Fruit fly (Drosophila melanogaster) whole organism, embryonic: ENCODE results near the gene Cpsf5.

Experiments
- Asciz ChIP-seq: fragments of 200-800 bp; sonication (Bioruptor generic); optimal IDR thresholded peaks from 2 replicates; lab custom pipeline; 2017; ENCODE audit warnings: missing biosample characterization, mild to moderate bottlenecking, missing genetic modification characterization, missing genetic modification reagents
- Atf3 ChIP-seq: fragments of 200-800 bp; sonication (Bioruptor generic); optimal IDR thresholded peaks from 3 replicates; lab custom pipeline; 2016; ENCODE audit warnings: missing biosample characterization, missing genetic modification characterization
- CG10543 ChIP-seq: fragments of 200-800 bp; sonication (Bioruptor generic); optimal IDR thresholded peaks from 3 replicates; lab custom pipeline; 2017; ENCODE audit warnings: missing biosample characterization, mild to moderate bottlenecking, missing genetic modification characterization, moderate library complexity
- CG10959 ChIP-seq: fragments of 200-800 bp; sonication (Bioruptor generic); IDR thresholded peaks from 2 replicates; pipeline ENCODE4 v1.3.6; 2022; ENCODE audit warnings: missing biosample characterization, missing genetic modification characterization
- CG12155 ChIP-seq: fragments of 200-800 bp; sonication (Bioruptor generic); optimal IDR thresholded peaks from 3 replicates; lab custom pipeline; 2016; ENCODE audit warnings: missing biosample characterization, missing genetic modification characterization
- CG12391 ChIP-seq: fragments of 200-800 bp; sonication (Bioruptor generic); optimal IDR thresholded peaks from 3 replicates; lab custom pipeline; 2018; ENCODE audit warnings: missing biosample characterization, mild to moderate bottlenecking, missing genetic modification characterization, moderate library complexity
- CG12744 ChIP-seq: fragments of 200-800 bp; sonication (Bioruptor generic); optimal IDR thresholded peaks from 2 replicates; lab custom pipeline; 2016; ENCODE audit warnings: missing biosample characterization, missing genetic modification characterization
- CG2889 ChIP-seq: fragments of 200-800 bp; sonication (Bioruptor generic); IDR thresholded peaks from 3 replicates; pipeline ENCODE4 v1.3.6; 2022; ENCODE audit warnings: missing biosample characterization, missing genetic modification characterization
- CG31224 ChIP-seq: fragments of 200-800 bp; sonication (Bioruptor generic); IDR thresholded peaks from 2 replicates; pipeline ENCODE4 v1.3.6; 2022; ENCODE audit warnings: missing biosample characterization, missing genetic modification characterization
- CG32772 ChIP-seq: fragments of 200-800 bp; sonication (Bioruptor generic); IDR thresholded peaks from 2 replicates; pipeline ENCODE4 v1.3.6; 2022; ENCODE audit warnings: missing biosample characterization, missing genetic modification characterization
- CG3281 ChIP-seq: fragments of 200-800 bp; sonication (Bioruptor generic); optimal IDR thresholded peaks from 3 replicates; lab custom pipeline; 2017; ENCODE audit warnings: missing biosample characterization, mild to moderate bottlenecking, missing genetic modification characterization
- CG42726 ChIP-seq: fragments of 200-800 bp; sonication (Bioruptor generic); IDR thresholded peaks from 2 replicates; pipeline ENCODE4 v1.3.6; 2022; ENCODE audit warnings: missing biosample characterization, missing genetic modification characterization; ENCODE audit not compliant: partially characterized antibody
- CG4282 ChIP-seq: fragments of 200-800 bp; sonication (Bioruptor generic); optimal IDR thresholded peaks from 2 replicates; lab custom pipeline; 2016; ENCODE audit warnings: missing biosample characterization, missing genetic modification characterization
- CG4328 ChIP-seq: fragments of 200-800 bp; sonication (Bioruptor generic); optimal IDR thresholded peaks from 3 replicates; lab custom pipeline; 2017; ENCODE audit warnings: missing biosample characterization, missing genetic modification reagents, missing genetic modification characterization
- CG6175 ChIP-seq: fragments of 200-800 bp; sonication (Bioruptor generic); IDR thresholded peaks from 3 replicates; pipeline ENCODE4 v1.3.6; 2022; ENCODE audit warnings: missing biosample characterization, missing genetic modification characterization
- CG6765 ChIP-seq: fragments of 200-800 bp; sonication (Bioruptor generic); optimal IDR thresholded peaks from 3 replicates; lab custom pipeline; 2017; ENCODE audit warnings: missing biosample characterization, mild to moderate bottlenecking, missing genetic modification characterization
- CG9727 ChIP-seq: fragments of 200-800 bp; sonication (Bioruptor generic); optimal IDR thresholded peaks from 3 replicates; lab custom pipeline; 2017; ENCODE audit warnings: missing biosample characterization, mild to moderate bottlenecking, missing genetic modification characterization
- CG9876 ChIP-seq: fragments of 200-800 bp; sonication (Bioruptor generic); optimal IDR thresholded peaks from 2 replicates; lab custom pipeline; 2016; ENCODE audit warnings: missing biosample characterization, missing genetic modification characterization
- Dip3 ChIP-seq: fragments of 200-800 bp; sonication (Bioruptor generic); optimal IDR thresholded peaks from 3 replicates; lab custom pipeline; 2016; ENCODE audit warnings: missing biosample characterization, missing genetic modification characterization
- Doc2 ChIP-seq: fragments of 200-800 bp; sonication (Bioruptor generic); IDR thresholded peaks from 2 replicates; pipeline ENCODE4 v1.3.6; 2022; ENCODE audit warnings: missing biosample characterization, missing genetic modification characterization
- ERR ChIP-seq: fragments of 200-800 bp; sonication (Bioruptor generic); optimal IDR thresholded peaks from 2 replicates; lab custom pipeline; 2016; ENCODE audit warnings: missing biosample characterization, missing genetic modification characterization
- Eip74EF ChIP-seq, 2 experiments: fragments of 200-800 bp in 1 of 2; fragments of >200 bp in 1 of 2; sonication (Bioruptor generic) in 1 of 2; optimal IDR thresholded peaks; 2 replicates each; lab custom pipeline; 2017 to 2019; ENCODE audit warnings: missing biosample characterization in 2 of 2, missing genetic modification characterization in 2 of 2, mild to moderate bottlenecking in 1 of 2, moderate library complexity in 1 of 2
- Hand ChIP-seq: fragments of 200-800 bp; sonication (Bioruptor generic); optimal IDR thresholded peaks from 2 replicates; lab custom pipeline; 2017; ENCODE audit warnings: mild to moderate bottlenecking, missing biosample characterization, missing genetic modification reagents, missing genetic modification characterization
- Meics ChIP-seq: fragments of 200-800 bp; sonication (Bioruptor generic); optimal IDR thresholded peaks from 2 replicates; lab custom pipeline; 2017; ENCODE audit warnings: missing biosample characterization, mild to moderate bottlenecking, missing genetic modification characterization
- Myb ChIP-seq: fragments of 200-800 bp; sonication (Bioruptor generic); optimal IDR thresholded peaks from 2 replicates; lab custom pipeline; 2016; ENCODE audit warnings: missing biosample characterization, missing genetic modification characterization
- NC2β ChIP-seq: fragments of 200-800 bp; sonication (Bioruptor generic); optimal IDR thresholded peaks from 2 replicates; lab custom pipeline; 2016; ENCODE audit warnings: missing biosample characterization, missing genetic modification characterization
- Ravus ChIP-seq: fragments of 200-800 bp; sonication (Bioruptor generic); IDR thresholded peaks from 2 replicates; pipeline ENCODE4 v1.3.6; 2022; ENCODE audit warnings: missing biosample characterization, missing genetic modification characterization
- Six4 ChIP-seq: fragments of 200-800 bp; sonication (Bioruptor generic); optimal IDR thresholded peaks from 2 replicates; lab custom pipeline; 2016; ENCODE audit warnings: missing biosample characterization, missing genetic modification characterization
- Taf1 ChIP-seq: fragments of 200-800 bp; sonication (Bioruptor generic); IDR thresholded peaks from 2 replicates; pipeline ENCODE4 v1.3.6; 2022; ENCODE audit warnings: missing biosample characterization, missing genetic modification characterization
- Xbp1 ChIP-seq: fragments of 200-800 bp; sonication (Bioruptor generic); optimal IDR thresholded peaks from 3 replicates; lab custom pipeline; 2016; ENCODE audit warnings: missing biosample characterization, mild to moderate bottlenecking, missing genetic modification characterization
- al ChIP-seq: fragments of 200-800 bp; sonication (Bioruptor generic); IDR thresholded peaks from 2 replicates; pipeline ENCODE4 v1.3.6; 2022; ENCODE audit warnings: missing biosample characterization, missing genetic modification characterization
- br ChIP-seq: fragments of >200 bp; optimal IDR thresholded peaks from 2 replicates; lab custom pipeline; 2017
- dan ChIP-seq: fragments of 200-800 bp; sonication (Bioruptor generic); IDR thresholded peaks from 2 replicates; pipeline ENCODE4 v1.3.6; 2022; ENCODE audit warnings: missing biosample characterization, missing genetic modification characterization
- dm ChIP-seq: fragments of 200-800 bp; sonication (Bioruptor generic); optimal IDR thresholded peaks from 3 replicates; lab custom pipeline; 2016; ENCODE audit warnings: missing biosample characterization, missing genetic modification characterization
- ewg ChIP-seq: fragments of 200-800 bp; sonication (Bioruptor generic); optimal IDR thresholded peaks from 3 replicates; lab custom pipeline; 2017; ENCODE audit warnings: mild to moderate bottlenecking, missing biosample characterization, missing genetic modification reagents, missing genetic modification characterization
- exex ChIP-seq: fragments of 200-800 bp; sonication (Bioruptor generic); optimal IDR thresholded peaks from 4 replicates; lab custom pipeline; 2018; ENCODE audit warnings: missing biosample characterization, mild to moderate bottlenecking, missing genetic modification characterization, moderate library complexity
- gem ChIP-seq: fragments of 200-800 bp; sonication (Bioruptor generic); optimal IDR thresholded peaks from 2 replicates; lab custom pipeline; 2019; ENCODE audit warnings: missing biosample characterization, mild to moderate bottlenecking, missing genetic modification characterization, moderate library complexity
- gsb ChIP-seq: fragments of 200-800 bp; sonication (Bioruptor generic); IDR thresholded peaks from 2 replicates; pipeline ENCODE4 v1.3.6; 2022; ENCODE audit warnings: missing biosample characterization, missing genetic modification characterization
- gsb-n ChIP-seq: fragments of 200-800 bp; sonication (Bioruptor generic); optimal IDR thresholded peaks from 3 replicates; lab custom pipeline; 2018; ENCODE audit warnings: missing biosample characterization, mild to moderate bottlenecking, missing genetic modification characterization
- jigr1 ChIP-seq: fragments of 200-800 bp; sonication (Bioruptor generic); IDR thresholded peaks from 3 replicates; pipeline ENCODE4 v1.3.6; 2022; ENCODE audit warnings: missing biosample characterization, missing genetic modification characterization
- jumu ChIP-seq: fragments of 200-800 bp; sonication (Bioruptor generic); optimal IDR thresholded peaks from 3 replicates; lab custom pipeline; 2016; ENCODE audit warnings: missing biosample characterization, missing genetic modification characterization
- p53 ChIP-seq: fragments of 200-800 bp; sonication (Bioruptor generic); optimal IDR thresholded peaks from 2 replicates; lab custom pipeline; 2016; ENCODE audit warnings: missing biosample characterization, missing genetic modification characterization
- pros ChIP-seq: fragments of 200-800 bp; sonication (Bioruptor generic); optimal IDR thresholded peaks from 3 replicates; lab custom pipeline; 2019; ENCODE audit warnings: missing biosample characterization, mild to moderate bottlenecking, missing genetic modification characterization, moderate library complexity
- pzg ChIP-seq: fragments of 200-800 bp; sonication (Bioruptor generic); optimal IDR thresholded peaks from 3 replicates; lab custom pipeline; 2018; ENCODE audit warnings: missing biosample characterization, mild to moderate bottlenecking, missing genetic modification characterization, moderate library complexity
- ro ChIP-seq: fragments of 200-800 bp; sonication (Bioruptor generic); IDR thresholded peaks from 2 replicates; pipeline ENCODE4 v1.3.6; 2022; ENCODE audit warnings: missing biosample characterization, missing genetic modification characterization
- scrt ChIP-seq: fragments of 200-800 bp; sonication (Bioruptor generic); optimal IDR thresholded peaks from 2 replicates; lab custom pipeline; 2018; ENCODE audit warnings: missing biosample characterization, mild to moderate bottlenecking, missing genetic modification characterization, moderate library complexity
- sens ChIP-seq: fragments of 200-800 bp; sonication (Bioruptor generic); peaks from one replicate; lab custom pipeline; 2016; ENCODE audit warnings: missing biosample characterization, missing genetic modification characterization
- sqz ChIP-seq: fragments of 200-800 bp; sonication (Bioruptor generic); optimal IDR thresholded peaks from 3 replicates; lab custom pipeline; 2018; ENCODE audit warnings: missing biosample characterization, mild to moderate bottlenecking, missing genetic modification characterization
- trh ChIP-seq: fragments of 200-800 bp; sonication (Bioruptor generic); optimal IDR thresholded peaks from 2 replicates; lab custom pipeline; 2016; ENCODE audit warnings: missing biosample characterization, missing genetic modification characterization
- unpg ChIP-seq: fragments of 200-800 bp; sonication (Bioruptor generic); optimal IDR thresholded peaks from 3 replicates; lab custom pipeline; 2018; ENCODE audit warnings: missing biosample characterization, mild to moderate bottlenecking, missing genetic modification characterization, moderate library complexity
- usp ChIP-seq: fragments of >200 bp; optimal IDR thresholded peaks from 2 replicates; lab custom pipeline; 2017; ENCODE audit warnings: missing biosample characterization, missing genetic modification characterization
- vvl ChIP-seq: fragments of 200-800 bp; sonication (Bioruptor generic); IDR thresholded peaks from 2 replicates; pipeline ENCODE4 v1.3.6; 2022; ENCODE audit warnings: missing biosample characterization, missing genetic modification characterization

Cpsf5 gene

dm6 chr3L:9441907-9442479, 31.2 kb downstream of the Cpsf5 start, which contains the start of the genes Bet3 and Nf-YA (continued):
- TF ChIP-seq CG3281 (peak; percentile 40), trh (GFP tag; lab: Kevin White, UChicago) (no peak), jumu (GFP tag; lab: Kevin White, UChicago) (peak; percentile 55), CG2889 (GFP tag; lab: Robert Waterston, UW) (no peak), Meics (GFP tag; lab: Kevin White, UChicago) (peak; percentile 49), Myb (GFP tag; lab: Kevin White, UChicago) (peak; percentile 98), CG10959 (GFP tag; lab: Robert Waterston, UW) (no peak), Taf1 (no peak), p53 (peak; percentile 21), gem (tag; lab: Kevin White, UChicago) (peak; percentile 51), al (peak; percentile 59; the same call in 1 of the 2 replicates), CG42726 (peak; percentile 86), sens (GFP tag; lab: Kevin White, UChicago) (peak; percentile 92), gsb (GFP tag; lab: Robert Waterston, UW) (no peak), CG10543 (GFP tag; lab: Kevin White, UChicago) (peak; percentile 36), CG12391 (peak; percentile 71), exex (tag; lab: Kevin White, UChicago) (no peak), CG9727 (GFP tag; lab: Kevin White, UChicago) (peak; percentile 41), CG6175 (GFP tag; lab: Robert Waterston, UW) (no peak), ewg (GFP tag; lab: Kevin White, UChicago) (peak; percentile 16), unpg (GFP tag; lab: Kevin White, UChicago) (no peak), CG12744 (GFP tag; lab: Kevin White, UChicago) (peak; percentile 21), Hand (GFP tag; lab: Kevin White, UChicago) (no peak), CG6765 (GFP tag; lab: Kevin White, UChicago) (no peak), Ravus (GFP tag; lab: Robert Waterston, UW) (no peak), ERR (GFP tag; lab: Kevin White, UChicago) (no peak), CG31224 (GFP tag; lab: Robert Waterston, UW) (no peak), NC2β (GFP tag; lab: Kevin White, UChicago) (peak; percentile 25), ro (GFP tag; lab: Robert Waterston, UW) (no peak), CG4282 (GFP tag; lab: Kevin White, UChicago) (peak; percentile 30), dan (GFP tag; lab: Robert Waterston, UW) (no peak), scrt (peak; percentile 20), vvl (peak; percentile 68; the same call in 1 of the 2 replicates), Dip3 (GFP tag; lab: Kevin White, UChicago) (peak; percentile 60), CG12155 (GFP tag; lab: Kevin White, UChicago) (peak; percentile 42), dm (GFP tag; lab: Kevin White, UChicago) (no peak), Asciz (no peak), gsb-n (peak; percentile 26), CG9876 (GFP tag; lab: Kevin White, UChicago) (peak; percentile 8), usp (no peak), Doc2 (GFP tag; lab: Robert Waterston, UW) (no peak), pros (GFP tag; lab: Kevin White, UChicago) (no peak), CG4328 (GFP tag; lab: Kevin White, UChicago) (no peak), br (lab: Kevin White, UChicago) (no peak), CG32772 (peak; percentile 61), jigr1 (GFP tag; lab: Robert Waterston, UW) (peak; percentile 20; the same call in 1 of the 3 replicates), Atf3 (GFP tag; lab: Kevin White, UChicago) (peak; percentile 24), pzg (GFP tag; lab: Kevin White, UChicago) (peak; percentile 79), sqz (GFP tag; lab: Kevin White, UChicago) (no peak), Six4 (no peak), Xbp1 (GFP tag; lab: Kevin White, UChicago) (peak; percentile 78), Eip74EF (GFP tag; optimal IDR thresholded peaks at IDR 0.05; lab: Kevin White, UChicago) (no peak)
